Fruit fly (Drosophila melanogaster): ENCODE data around the gene CG3598.

DNA sequence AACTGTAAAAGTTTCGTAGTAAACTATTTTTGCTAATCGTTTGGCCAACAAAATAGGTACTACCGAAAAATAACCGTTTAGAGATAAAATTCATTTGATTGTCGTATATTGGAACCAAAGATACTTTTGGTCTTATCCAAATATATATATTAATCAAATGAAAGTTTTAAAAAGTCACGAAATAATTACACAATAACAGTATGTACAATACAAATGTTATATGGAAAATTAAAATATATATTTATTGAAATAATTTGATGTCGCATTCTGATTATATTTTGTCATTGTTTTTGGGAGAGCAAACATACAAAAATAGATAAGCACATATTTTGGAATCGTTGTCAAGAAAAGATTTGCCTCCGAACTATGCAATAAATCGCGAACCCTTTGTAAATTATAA lies 1.7 kb downstream of the CG3598 start, which contains the start of gene CG14420:
- TF ChIP-seq Sin3A (optimal IDR thresholded peaks at IDR 0.05) (no peak), insv (optimal IDR thresholded peaks at IDR 0.05) (no peak), Myc (optimal IDR thresholded peaks at IDR 0.05) (no peak), psq (optimal IDR thresholded peaks at IDR 0.05) (no peak)
